6 fruit fly cellular contexts compared by ENCODE assay signal in the genomic region with DNA sequence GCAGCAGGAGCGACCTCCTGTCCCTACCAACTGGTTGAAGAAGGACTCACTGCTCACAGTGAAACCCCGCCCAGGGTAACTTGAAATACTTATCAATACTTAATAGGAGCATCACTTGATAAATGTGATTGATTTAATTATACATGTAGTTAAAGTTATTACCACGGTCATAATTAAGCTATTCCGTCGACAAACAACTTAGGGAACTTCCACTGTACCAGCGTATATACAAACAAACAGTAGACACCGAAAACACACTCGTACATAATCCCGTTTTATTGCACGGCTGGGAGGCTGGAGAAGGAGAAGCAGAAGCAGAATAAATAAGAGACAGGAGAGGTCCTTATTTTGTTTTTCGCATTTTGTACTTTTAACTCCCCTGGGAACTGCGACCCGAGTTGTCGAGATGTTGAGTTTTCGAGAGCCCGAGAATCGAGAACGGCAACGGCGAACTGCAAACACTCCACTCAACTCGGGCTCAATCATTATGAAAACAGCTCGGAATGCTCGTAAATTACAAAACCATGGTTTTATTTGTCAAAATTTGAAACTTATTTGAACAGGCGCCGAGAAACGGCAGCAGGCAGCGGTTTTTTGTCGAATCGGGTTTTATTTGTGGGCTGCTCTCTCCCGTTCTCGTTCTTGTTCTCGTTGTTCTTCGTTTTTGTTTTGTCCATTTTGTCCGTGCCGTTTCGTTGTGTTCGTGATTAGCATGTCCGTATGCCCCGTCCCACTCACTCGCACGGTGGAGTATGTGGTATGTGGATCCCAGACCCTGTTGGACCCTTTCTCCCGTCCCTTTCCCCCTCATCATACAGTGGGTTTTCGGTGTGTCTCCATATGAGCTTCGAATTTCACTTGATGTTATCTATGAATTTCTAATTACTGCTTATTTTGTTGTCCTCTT.
TF ChIP-seq lines count a peak whose summit lies in the region.

No protein-coding gene starts in this region.

- TF ChIP-seq CTCF in whole organism, embryonic (GFP tag; optimal IDR thresholded peaks at IDR 0.05; lab: Kevin White, UChicago) = no peak

TF ChIP-seq in Kc167, 6 proteins besides CTCF, POLR2A, EP300 and RAD21:
- TF ChIP-seq insv (optimal IDR thresholded peaks at IDR 0.05; lab: Kevin White, UChicago) (no peak), ttk (optimal IDR thresholded peaks at IDR 0.05; lab: Kevin White, UChicago) (no peak), psq (optimal IDR thresholded peaks at IDR 0.05; lab: Kevin White, UChicago) (peak; percentile 42), Myc (optimal IDR thresholded peaks at IDR 0.05; lab: Kevin White, UChicago) (no peak), h (optimal IDR thresholded peaks at IDR 0.05; lab: Kevin White, UChicago) (no peak), Sin3A (optimal IDR thresholded peaks at IDR 0.05; lab: Kevin White, UChicago) (no peak)
TF ChIP-seq in Kc167: peak in this region for 1.

TF ChIP-seq in whole organism, adult, 20 proteins besides CTCF, POLR2A, EP300 and RAD21:
- peak; percentile 97 for TF ChIP-seq pad (GFP tag; optimal IDR thresholded peaks at IDR 0.05; lab: Kevin White, UChicago)
- TF ChIP-seq Hr96 (GFP tag; optimal IDR thresholded peaks at IDR 0.05; lab: Kevin White, UChicago) = no peak
- peak; percentile 46 for TF ChIP-seq tj (GFP tag; optimal IDR thresholded peaks at IDR 0.05; lab: Kevin White, UChicago)
- peak; percentile 4 for TF ChIP-seq ovo (GFP tag; optimal IDR thresholded peaks at IDR 0.05; lab: Kevin White, UChicago)
- peak; percentile 3 for TF ChIP-seq CG33017 (tag; optimal IDR thresholded peaks at IDR 0.05; lab: Kevin White, UChicago)
- no peak for TF ChIP-seq CG5204 (GFP tag; optimal IDR thresholded peaks at IDR 0.05; lab: Kevin White, UChicago)
- TF ChIP-seq CG14711 (tag; optimal IDR thresholded peaks at IDR 0.05; lab: Kevin White, UChicago) = peak; percentile 7
- TF ChIP-seq bab1 (GFP tag; optimal IDR thresholded peaks at IDR 0.05; lab: Kevin White, UChicago) = no peak

TF ChIP-seq in whole organism, embryonic, 481 proteins besides CTCF, POLR2A, EP300 and RAD21 (continues in another document):
- TF ChIP-seq CG2678 (tag; optimal IDR thresholded peaks at IDR 0.05; lab: Kevin White, UChicago) = peak; percentile 87
- peak; percentile 3 for TF ChIP-seq p53 (GFP tag; optimal IDR thresholded peaks at IDR 0.05; lab: Kevin White, UChicago)
- no peak for TF ChIP-seq gsb-n (tag; optimal IDR thresholded peaks at IDR 0.05; lab: Kevin White, UChicago)
- TF ChIP-seq insv (GFP tag; optimal IDR thresholded peaks at IDR 0.05; lab: Kevin White, UChicago) = no peak
- peak; percentile 61 for TF ChIP-seq CG1602 (GFP tag; optimal IDR thresholded peaks at IDR 0.05; lab: Kevin White, UChicago)
- TF ChIP-seq CG4854 (GFP tag; optimal IDR thresholded peaks at IDR 0.05; lab: Kevin White, UChicago) = peak; percentile 63
- TF ChIP-seq Aef1 (GFP tag; IDR thresholded peaks at IDR 0.05; lab: Robert Waterston, UW) = peak; percentile 72
- TF ChIP-seq Ravus (GFP tag; IDR thresholded peaks at IDR 0.05; lab: Robert Waterston, UW) = no peak
- TF ChIP-seq CG7372 (GFP tag; IDR thresholded peaks at IDR 0.05; lab: Robert Waterston, UW) = peak; percentile 62
- peak; percentile 96 for TF ChIP-seq CG18599 (GFP tag; optimal IDR thresholded peaks at IDR 0.05; lab: Kevin White, UChicago)
- TF ChIP-seq CG13424 (tag; optimal IDR thresholded peaks at IDR 0.05; lab: Kevin White, UChicago) = peak; percentile 67
- no peak for TF ChIP-seq dimm (GFP tag; IDR thresholded peaks at IDR 0.05; lab: Robert Waterston, UW)
- peak; percentile 58; the same call in 1 of the 2 replicates for TF ChIP-seq ssp (GFP tag; IDR thresholded peaks at IDR 0.05; lab: Robert Waterston, UW)
- peak; percentile 79 for TF ChIP-seq CG3847 (GFP tag; IDR thresholded peaks at IDR 0.05; lab: Robert Waterston, UW)
- peak; percentile 69 for TF ChIP-seq Myb (GFP tag; optimal IDR thresholded peaks at IDR 0.05; lab: Kevin White, UChicago)
- no peak; the same call in 1 of the 2 replicates for TF ChIP-seq sim (GFP tag; IDR thresholded peaks at IDR 0.05; lab: Robert Waterston, UW)
- TF ChIP-seq kni (GFP tag; optimal IDR thresholded peaks at IDR 0.05; lab: Kevin White, UChicago) = peak; percentile 91

TF ChIP-seq in whole organism, prepupa, 60 proteins besides CTCF, POLR2A, EP300 and RAD21 (continues in another document):
- TF ChIP-seq Eip75B (GFP tag; optimal IDR thresholded peaks at IDR 0.05; lab: Kevin White, UChicago) (peak; percentile 97), spab (GFP tag; optimal IDR thresholded peaks at IDR 0.05; lab: Kevin White, UChicago) (peak; percentile 98), CG8119 (GFP tag; IDR thresholded peaks at IDR 0.05; lab: Robert Waterston, UW) (peak; percentile 77), salr (GFP tag; optimal IDR thresholded peaks at IDR 0.05; lab: Kevin White, UChicago) (peak; percentile 82 to 97), achi (GFP tag; optimal IDR thresholded peaks at IDR 0.05; lab: Kevin White, UChicago) (peak; percentile 93), Eip93F (GFP tag; optimal IDR thresholded peaks at IDR 0.05; lab: Kevin White, UChicago) (peak; percentile 95), CG4318 (GFP tag; optimal IDR thresholded peaks at IDR 0.05; lab: Kevin White, UChicago) (peak; percentile 50), cyc (GFP tag; optimal IDR thresholded peaks at IDR 0.05; lab: Kevin White, UChicago) (peak; percentile 98), Hr38 (GFP tag; optimal IDR thresholded peaks at IDR 0.05; lab: Kevin White, UChicago) (no peak), dac (GFP tag; optimal IDR thresholded peaks at IDR 0.05; lab: Kevin White, UChicago) (peak; percentile 38), CG16779 (tag; optimal IDR thresholded peaks at IDR 0.05; lab: Kevin White, UChicago) (peak; percentile 77), Hr4 (GFP tag; optimal IDR thresholded peaks at IDR 0.05; lab: Kevin White, UChicago) (peak; percentile 81), CG10631 (GFP tag; optimal IDR thresholded peaks at IDR 0.05; lab: Kevin White, UChicago) (peak; percentile 95), CG6163 (GFP tag; IDR thresholded peaks at IDR 0.05; lab: Robert Waterston, UW) (peak; percentile 96), Gug (GFP tag; IDR thresholded peaks at IDR 0.05; lab: Robert Waterston, UW) (peak; percentile 61), CG11902 (GFP tag; optimal IDR thresholded peaks at IDR 0.05; lab: Kevin White, UChicago) (peak; percentile 90), fkh (GFP tag; optimal IDR thresholded peaks at IDR 0.05; lab: Kevin White, UChicago) (peak; percentile 61)

TF ChIP-seq in whole organism, pupa, 21 proteins besides CTCF, POLR2A, EP300 and RAD21 (continues in another document):
- TF ChIP-seq CG8159 (tag; optimal IDR thresholded peaks at IDR 0.05; lab: Kevin White, UChicago) (peak; percentile 97), CG4496 (GFP tag; IDR thresholded peaks at IDR 0.05; lab: Robert Waterston, UW) (peak; percentile 90), Pif1B (GFP tag; optimal IDR thresholded peaks at IDR 0.05; lab: Kevin White, UChicago) (peak; percentile 92), CG8301 (tag; optimal IDR thresholded peaks at IDR 0.05; lab: Kevin White, UChicago) (peak; percentile 84), Snoo (tag; optimal IDR thresholded peaks at IDR 0.05; lab: Kevin White, UChicago) (peak; percentile 96), CG12605 (GFP tag; IDR thresholded peaks at IDR 0.05; lab: Robert Waterston, UW) (peak; percentile 70), Ets98B (GFP tag; IDR thresholded peaks at IDR 0.05; lab: Robert Waterston, UW) (peak; percentile 73), CG17806 (tag; optimal IDR thresholded peaks at IDR 0.05; lab: Kevin White, UChicago) (peak; percentile 97), CG14655 (GFP tag; optimal IDR thresholded peaks at IDR 0.05; lab: Kevin White, UChicago) (peak; percentile 86), CG10348 (GFP tag; IDR thresholded peaks at IDR 0.05; lab: Robert Waterston, UW) (no peak), CG15710 (tag; optimal IDR thresholded peaks at IDR 0.05; lab: Kevin White, UChicago) (peak; percentile 97), EcR (GFP tag; optimal IDR thresholded peaks at IDR 0.05; lab: Kevin White, UChicago) (peak; percentile 56), CG9948 (tag; optimal IDR thresholded peaks at IDR 0.05; lab: Kevin White, UChicago) (peak; percentile 95), CG32121 (GFP tag; IDR thresholded peaks at IDR 0.05; lab: Robert Waterston, UW) (peak; percentile 70), fd96Ca (GFP tag; IDR thresholded peaks at IDR 0.05; lab: Robert Waterston, UW) (peak; percentile 88), gl (tag; optimal IDR thresholded peaks at IDR 0.05; lab: Kevin White, UChicago) (peak; percentile 96), CG13204 (GFP tag; optimal IDR thresholded peaks at IDR 0.05; lab: Kevin White, UChicago) (peak; percentile 93), rn (GFP tag; IDR thresholded peaks at IDR 0.05; lab: Robert Waterston, UW) (peak; percentile 75), CG34367 (tag; optimal IDR thresholded peaks at IDR 0.05; lab: Kevin White, UChicago) (peak; percentile 96)

TF ChIP-seq in whole organism, wandering third instar larva, 38 proteins besides CTCF, POLR2A, EP300 and RAD21 (continues in another document):
- peak; percentile 97 for TF ChIP-seq Sp1 (GFP tag; optimal IDR thresholded peaks at IDR 0.05; lab: Kevin White, UChicago)
- TF ChIP-seq Hr78 (GFP tag; optimal IDR thresholded peaks at IDR 0.05; lab: Kevin White, UChicago) = no peak
- peak; percentile 99 for TF ChIP-seq fru (GFP tag; optimal IDR thresholded peaks at IDR 0.05; lab: Kevin White, UChicago)
- TF ChIP-seq CrebA (GFP tag; optimal IDR thresholded peaks at IDR 0.05; lab: Kevin White, UChicago; ENCODE audit: borderline replicate concordance) = peak; percentile 76
- TF ChIP-seq Rel (GFP tag; optimal IDR thresholded peaks at IDR 0.05; lab: Kevin White, UChicago) = peak; percentile 78
- TF ChIP-seq Rel (tag; optimal IDR thresholded peaks at IDR 0.05; lab: Kevin White, UChicago) = peak; percentile 87
- no peak for TF ChIP-seq usp (GFP tag; optimal IDR thresholded peaks at IDR 0.05; lab: Kevin White, UChicago)
- peak; percentile 89 for TF ChIP-seq Hr83 (GFP tag; optimal IDR thresholded peaks at IDR 0.05; lab: Kevin White, UChicago; ENCODE audit: poor library complexity, severe bottlenecking)
- TF ChIP-seq psq (GFP tag; optimal IDR thresholded peaks at IDR 0.05; lab: Kevin White, UChicago) = peak; percentile 96
- TF ChIP-seq N (GFP tag; optimal IDR thresholded peaks at IDR 0.05; lab: Kevin White, UChicago) = no peak
- TF ChIP-seq brk (GFP tag; optimal IDR thresholded peaks at IDR 0.05; lab: Kevin White, UChicago) = peak; percentile 93
- TF ChIP-seq Vsx2 (GFP tag; optimal IDR thresholded peaks at IDR 0.05; lab: Kevin White, UChicago; ENCODE audit: partially characterized antibody) = peak; percentile 53
- TF ChIP-seq jim (GFP tag; optimal IDR thresholded peaks at IDR 0.05; lab: Kevin White, UChicago) = peak; percentile 39
- TF ChIP-seq Myc (optimal IDR thresholded peaks at IDR 0.05; lab: Kevin White, UChicago) = no peak
- peak; percentile 97 for TF ChIP-seq CG9705 (GFP tag; optimal IDR thresholded peaks at IDR 0.05; lab: Kevin White, UChicago)
- TF ChIP-seq Dif (GFP tag; optimal IDR thresholded peaks at IDR 0.05; lab: Kevin White, UChicago; ENCODE audit: partially characterized antibody) = peak; percentile 12
- TF ChIP-seq br (GFP tag; optimal IDR thresholded peaks at IDR 0.05; lab: Kevin White, UChicago) = peak; percentile 99
- TF ChIP-seq dmrt93B (GFP tag; optimal IDR thresholded peaks at IDR 0.05; lab: Kevin White, UChicago) = peak; percentile 95
- TF ChIP-seq CG32264 (GFP tag; optimal IDR thresholded peaks at IDR 0.05; lab: Kevin White, UChicago) = peak; percentile 96
